Fruit fly (Drosophila melanogaster): ENCODE data around the gene PIG-Wa.

The PIG-Wa gene

DNA sequence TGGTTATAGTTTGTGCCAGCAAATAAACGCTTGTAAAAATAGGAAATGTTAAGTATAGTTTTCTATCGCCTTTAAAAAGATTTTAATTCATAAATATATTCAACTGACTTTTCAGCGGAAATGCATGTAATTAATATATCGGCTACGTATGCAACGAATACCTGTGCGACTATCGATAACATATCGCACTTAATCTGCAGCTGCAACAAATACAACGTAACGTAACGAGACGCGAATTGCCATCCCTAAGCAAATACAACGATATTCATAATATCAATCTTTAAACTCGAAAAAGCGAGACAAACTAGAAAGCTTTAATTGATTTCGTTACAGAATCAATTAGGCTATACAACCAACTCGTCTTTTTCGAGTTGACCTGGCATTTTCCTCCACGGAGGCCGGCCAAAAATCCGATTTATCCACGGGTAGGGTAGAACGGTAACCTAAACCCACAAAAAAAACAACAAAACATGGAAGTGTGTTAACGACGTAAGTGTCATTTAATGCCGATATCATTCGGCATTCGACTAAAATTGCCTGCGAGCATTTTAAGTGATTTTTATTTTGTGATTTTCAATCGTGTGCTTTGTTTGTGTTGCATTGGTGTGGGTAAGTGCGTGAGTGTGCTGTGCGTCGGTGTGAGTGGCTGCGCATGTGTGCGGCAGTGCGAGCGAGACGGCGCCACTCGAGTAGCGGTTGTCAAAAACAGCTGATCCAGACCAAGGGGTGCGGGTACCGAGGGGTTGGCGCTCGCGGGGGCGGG, 7.2 kb upstream of the PIG-Wa start, which contains the start of gene Atxn7:
Gene Atxn7 (plus strand): TSS at position 187 of the 763 bp plus-strand sequence.
- TF ChIP-seq CG8478 (optimal IDR thresholded peaks at IDR 0.05) (no peak), CTCF (optimal IDR thresholded peaks at IDR 0.05) (peak in 1 of 2 experiments; percentile 27)

DNA sequence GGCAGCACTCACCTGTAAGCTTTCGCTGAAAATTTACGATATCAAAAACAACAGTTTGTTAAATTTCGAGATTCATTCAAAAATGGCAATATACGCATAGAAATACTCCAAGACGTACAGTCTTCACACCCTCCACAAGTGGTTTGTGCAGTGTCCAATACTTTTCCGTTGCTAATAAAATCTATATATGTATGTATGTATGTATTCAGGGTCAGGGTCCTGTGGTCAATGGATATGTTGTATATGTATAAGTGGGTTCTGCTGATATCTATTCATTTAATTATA, 6.6 kb upstream of the PIG-Wa start:
- TF ChIP-seq CG8478 (optimal IDR thresholded peaks at IDR 0.05) (no peak), CTCF (optimal IDR thresholded peaks at IDR 0.05) (no peak)

DNA sequence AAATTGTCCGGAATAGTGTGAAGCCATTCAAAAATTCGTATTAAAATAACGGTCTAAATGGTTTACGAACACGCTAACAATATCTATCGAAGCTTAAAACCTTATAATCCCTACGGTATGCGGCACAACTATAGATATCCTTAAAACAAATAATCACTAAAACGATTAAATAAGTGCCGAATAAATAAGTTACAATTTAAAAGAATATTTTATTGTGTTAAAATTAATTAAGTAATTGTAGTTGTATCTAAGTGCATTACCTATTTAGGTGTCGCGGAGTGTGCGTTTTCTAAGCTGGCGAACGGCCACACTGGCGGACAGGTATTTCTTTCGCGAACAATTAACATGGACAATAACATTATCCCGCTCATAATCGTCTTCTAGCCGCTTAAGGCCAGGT, 2.2 kb upstream of the PIG-Wa start, which contains the start of gene Eogt:
Gene Eogt (plus strand): TSS at position 293 of the 400 bp plus-strand sequence.
- TF ChIP-seq CG8478 (optimal IDR thresholded peaks at IDR 0.05) (no peak), CTCF (optimal IDR thresholded peaks at IDR 0.05) (peak in 1 of 2 experiments; percentile 6)

DNA sequence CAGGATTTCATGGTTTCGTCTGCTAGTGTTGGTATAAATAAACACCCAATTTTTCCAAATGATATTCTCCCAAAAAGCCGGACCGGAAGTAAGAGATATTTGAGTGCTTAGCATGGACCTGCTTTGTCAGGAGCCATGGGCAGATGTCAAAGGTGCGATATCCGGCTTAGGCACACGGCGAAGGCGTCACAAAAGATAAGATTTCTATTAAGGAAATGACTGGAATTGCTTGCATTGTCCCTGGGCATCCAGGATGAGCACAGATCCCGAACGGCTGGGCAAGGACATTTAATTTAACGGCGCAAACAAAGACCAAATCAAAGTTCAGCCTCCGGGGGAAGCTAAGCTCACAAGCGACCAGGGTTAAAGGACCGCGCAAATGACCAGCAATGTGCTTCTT, 2.7 kb downstream of the PIG-Wa start, which contains the start of gene CG3557:
Gene CG3557 (minus strand): TSS at position 101 of the 400 bp plus-strand sequence.
- no peak for TF ChIP-seq CG8478 (optimal IDR thresholded peaks at IDR 0.05)
- no peak for TF ChIP-seq CTCF (optimal IDR thresholded peaks at IDR 0.05)

DNA sequence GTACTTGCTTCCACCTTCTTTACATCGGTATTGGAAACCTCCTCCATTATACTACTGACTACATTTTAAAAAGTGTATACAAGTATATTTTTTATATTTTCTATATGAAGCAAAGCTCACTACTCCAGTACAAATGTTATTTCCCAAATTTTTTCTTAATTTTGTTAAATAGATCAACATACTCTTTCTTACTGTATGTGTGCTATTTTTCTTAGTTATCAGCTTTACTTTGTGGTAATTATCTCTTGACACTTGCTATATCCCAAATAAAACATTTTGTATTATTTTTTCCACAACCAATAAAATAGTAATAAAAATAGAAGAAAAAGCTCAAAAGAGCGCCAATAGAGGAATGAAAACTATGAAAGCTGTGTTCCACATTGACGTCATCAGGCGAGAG, 7.6 kb downstream of the PIG-Wa start, which contains the start of gene CG43750:
Gene CG43750 (minus strand): TSS at position 101 of the 400 bp plus-strand sequence.
- TF ChIP-seq CG8478 (optimal IDR thresholded peaks at IDR 0.05): no peak
- TF ChIP-seq CTCF (optimal IDR thresholded peaks at IDR 0.05): no peak

DNA sequence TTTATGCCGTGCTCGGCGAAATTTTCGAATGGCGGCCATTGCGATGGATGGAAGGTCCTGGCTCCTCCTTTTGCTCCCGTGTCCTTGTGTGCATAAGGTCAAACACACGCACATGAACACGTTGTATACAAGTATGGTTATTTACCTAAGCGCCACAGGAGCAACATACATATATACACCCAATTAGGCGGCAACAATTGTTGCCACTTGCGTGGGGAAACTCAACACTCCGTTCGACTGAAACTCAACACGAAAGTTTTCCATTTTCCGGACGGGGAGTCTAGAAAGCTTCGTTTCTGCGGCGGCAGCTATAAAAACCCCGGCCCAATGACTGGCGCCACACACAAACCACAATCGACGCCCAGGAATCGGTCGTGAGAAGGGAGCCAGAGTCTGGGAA, 8.3 kb downstream of the PIG-Wa start, which contains the start of gene CG46448:
Gene CG46448 (plus strand): TSS at position 340 of the 400 bp plus-strand sequence.
- TF ChIP-seq CG8478 (optimal IDR thresholded peaks at IDR 0.05) (no peak), CTCF (optimal IDR thresholded peaks at IDR 0.05) (no peak)

DNA sequence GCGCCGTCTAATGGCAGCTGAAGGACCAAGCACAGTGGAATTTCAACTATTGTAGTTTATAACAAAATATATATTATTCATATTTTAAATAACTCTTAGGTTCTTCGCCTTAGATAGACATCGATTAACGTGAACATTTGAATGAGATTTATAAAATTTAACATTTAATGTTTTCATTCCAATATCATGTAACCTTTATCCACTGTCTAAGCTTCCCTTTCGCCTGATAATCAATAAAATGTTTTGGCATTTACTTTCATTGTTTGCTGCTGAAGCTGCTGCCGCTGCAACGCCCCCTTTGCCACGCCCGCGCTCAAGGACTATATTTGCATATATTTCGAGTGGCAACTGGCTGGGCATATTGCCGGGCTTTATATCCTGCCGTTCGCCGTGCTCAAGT, 11.9 kb downstream of the PIG-Wa start:
- TF ChIP-seq CG8478 (optimal IDR thresholded peaks at IDR 0.05): no peak
- no peak for TF ChIP-seq CTCF (optimal IDR thresholded peaks at IDR 0.05)

DNA sequence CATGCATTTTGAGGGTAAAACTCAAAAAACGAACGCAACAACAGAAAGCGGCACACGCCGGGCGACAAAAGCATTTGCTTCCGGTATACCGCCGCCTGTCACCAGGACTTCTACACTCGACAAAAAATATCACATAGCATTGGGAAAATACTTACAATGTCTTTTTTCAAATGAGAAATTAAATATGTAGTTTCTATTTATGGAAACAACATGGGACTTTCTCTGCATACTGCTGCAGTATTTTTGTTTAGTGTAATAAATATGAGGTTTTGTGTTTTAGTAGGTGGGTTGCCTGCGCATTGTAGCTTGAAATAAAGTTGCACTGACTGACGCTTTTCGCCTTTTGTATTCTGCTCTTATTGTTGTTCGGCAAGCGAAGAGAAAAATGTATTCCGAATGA, 14.1 kb downstream of the PIG-Wa start:
- TF ChIP-seq CTCF (optimal IDR thresholded peaks at IDR 0.05) (no peak), CG8478 (optimal IDR thresholded peaks at IDR 0.05) (no peak)

DNA sequence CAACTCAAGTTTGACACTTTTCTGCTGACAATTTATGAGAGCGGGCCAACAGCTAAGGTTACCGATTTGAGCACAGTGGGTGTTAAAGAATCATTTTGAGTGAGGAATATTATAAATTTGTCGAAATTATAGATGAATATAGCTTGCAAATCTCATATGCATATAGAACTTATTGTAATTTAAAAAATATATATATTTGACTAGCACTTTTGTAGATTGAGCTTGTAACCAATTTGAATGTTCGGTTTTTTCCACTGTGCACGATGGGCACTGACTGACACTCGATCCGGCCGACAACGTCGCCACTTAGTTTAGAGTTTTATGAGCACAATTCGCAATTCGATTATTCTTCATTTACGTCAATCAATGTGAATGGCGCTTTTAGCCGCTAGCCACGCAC, 15.5 kb downstream of the PIG-Wa start:
- TF ChIP-seq CTCF (optimal IDR thresholded peaks at IDR 0.05): no peak
- no peak for TF ChIP-seq CG8478 (optimal IDR thresholded peaks at IDR 0.05)

DNA sequence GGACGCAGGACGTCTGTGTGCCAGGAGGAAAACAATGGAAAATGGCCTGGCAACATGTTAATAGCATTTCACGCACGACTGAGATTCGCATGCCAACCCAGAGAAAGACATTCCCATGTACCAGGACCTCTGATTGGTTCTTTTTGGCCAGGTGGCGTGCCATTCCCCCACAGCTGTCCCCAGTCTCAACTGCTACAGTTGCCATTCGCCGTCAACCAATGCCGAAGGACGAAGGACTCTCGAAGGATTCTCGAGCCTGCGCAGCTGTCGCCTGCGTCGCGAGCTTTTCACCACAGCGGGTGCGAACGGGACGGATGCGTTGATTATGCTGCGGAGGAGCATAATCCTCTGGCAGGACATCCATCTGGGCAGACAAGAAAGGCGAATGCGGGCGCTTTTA, 16.9 kb downstream of the PIG-Wa start, which contains the start of gene VGlut:
Gene VGlut (plus strand): TSS at position 399 of the 400 bp plus-strand sequence.
- TF ChIP-seq CTCF (optimal IDR thresholded peaks at IDR 0.05) (no peak), CG8478 (optimal IDR thresholded peaks at IDR 0.05) (no peak)

DNA sequence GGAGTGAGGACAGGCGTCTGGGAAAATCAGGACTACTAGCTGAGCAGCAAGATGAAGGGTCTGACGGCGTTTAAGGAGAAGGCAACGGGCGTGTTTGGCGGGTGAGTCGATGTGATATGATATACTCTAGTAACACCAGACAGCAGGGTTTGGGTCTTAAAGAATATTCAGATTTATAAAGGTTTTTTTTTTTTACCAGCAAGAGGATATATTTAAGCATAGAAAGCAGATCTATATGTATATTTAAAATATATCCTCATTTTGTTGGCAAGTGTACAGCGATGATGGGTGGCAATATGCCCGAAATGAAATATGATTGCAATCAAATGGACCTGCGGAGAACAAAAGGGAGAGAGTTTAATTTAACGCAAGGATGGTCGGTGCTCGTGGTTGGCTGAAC, 19.2 kb downstream of the PIG-Wa start:
- TF ChIP-seq CG8478 (optimal IDR thresholded peaks at IDR 0.05) (no peak), CTCF (optimal IDR thresholded peaks at IDR 0.05) (no peak)

DNA sequence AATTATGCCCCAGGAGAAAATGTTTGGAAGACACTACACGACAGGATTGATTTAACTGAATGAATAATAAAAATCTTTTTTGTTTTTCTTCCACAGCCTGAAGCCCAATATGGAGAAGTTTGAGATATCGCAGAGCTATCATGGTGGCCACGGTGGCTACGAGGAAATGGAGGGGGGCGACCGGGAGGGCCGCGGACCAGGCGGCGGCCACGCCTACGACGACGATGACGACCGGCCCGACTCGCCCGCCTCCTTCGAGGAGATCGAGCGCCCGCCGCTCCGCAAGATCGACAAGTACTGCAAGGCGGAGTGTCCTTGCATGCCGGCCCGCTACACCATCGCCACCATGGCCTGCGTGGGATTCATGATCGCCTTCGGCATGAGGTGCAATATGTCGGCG, 21.6 kb downstream of the PIG-Wa start:
- TF ChIP-seq CTCF (optimal IDR thresholded peaks at IDR 0.05): no peak

DNA sequence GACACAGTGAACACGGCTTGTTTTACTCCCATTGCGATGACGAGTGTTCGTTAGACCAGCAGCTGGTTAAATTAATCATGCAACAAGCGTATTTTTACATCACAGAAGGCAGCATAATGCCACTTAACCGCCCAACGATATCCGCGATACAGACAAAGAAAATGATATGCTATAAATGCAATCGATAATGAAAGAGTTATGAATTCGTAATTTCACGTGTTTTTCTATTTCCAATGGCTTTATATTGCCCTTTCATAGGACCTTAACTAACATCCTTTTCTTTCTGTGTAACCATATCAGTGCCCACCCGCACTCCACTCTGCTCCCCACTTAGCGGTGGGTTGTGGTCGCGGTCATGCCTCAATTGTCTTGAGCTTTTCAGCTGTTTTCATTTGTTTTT, 30.1 kb downstream of the PIG-Wa start:
- TF ChIP-seq CG8478 (optimal IDR thresholded peaks at IDR 0.05) (no peak), CTCF (optimal IDR thresholded peaks at IDR 0.05) (no peak)

DNA sequence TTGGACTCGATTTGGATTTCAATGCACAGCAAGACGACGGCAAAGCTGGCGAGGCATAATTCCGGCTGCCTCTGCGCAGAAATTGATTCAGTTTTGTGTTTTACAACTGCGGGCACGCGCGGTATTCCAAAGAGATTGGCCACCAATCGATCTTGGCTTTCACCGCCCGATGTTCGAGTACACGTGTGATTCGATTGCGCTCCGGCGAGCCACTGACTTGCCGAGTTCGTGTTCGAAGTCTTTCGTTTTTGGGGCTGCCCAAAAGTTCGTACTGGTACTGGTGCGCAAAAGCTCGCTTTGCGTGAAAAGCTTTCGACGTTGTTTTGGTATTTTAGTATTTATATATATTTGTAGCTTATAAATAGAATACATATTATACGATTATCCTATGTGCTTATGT, 32.1 kb downstream of the PIG-Wa start, which contains the start of gene CG18641:
Gene CG18641 (minus strand): TSS at position 214 of the 400 bp plus-strand sequence.
- no peak for TF ChIP-seq CTCF (optimal IDR thresholded peaks at IDR 0.05)

DNA sequence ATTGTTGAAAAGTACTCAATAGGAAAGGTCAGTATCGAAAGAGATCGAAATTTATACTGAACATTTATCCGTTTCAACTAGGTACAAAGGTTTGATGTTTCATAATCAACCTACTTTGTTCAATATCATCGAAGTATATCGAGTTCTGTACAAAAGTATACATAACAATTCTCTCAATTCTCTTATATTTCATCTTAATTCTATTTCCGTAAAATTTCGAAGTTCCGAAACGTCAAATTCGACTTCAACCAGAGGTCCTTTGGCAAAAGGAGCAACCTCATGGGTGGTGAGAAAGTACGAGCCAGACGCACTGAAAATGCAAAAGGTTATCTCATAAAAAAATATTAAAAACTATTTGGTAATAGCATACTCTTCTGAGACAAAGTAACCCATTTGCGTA, 33.6 kb downstream of the PIG-Wa start, which contains the start of gene CG31948:
Gene CG31948 (minus strand): TSS at position 101 of the 400 bp plus-strand sequence.
- no peak for TF ChIP-seq CTCF (optimal IDR thresholded peaks at IDR 0.05)
- TF ChIP-seq CG8478 (optimal IDR thresholded peaks at IDR 0.05): no peak

DNA sequence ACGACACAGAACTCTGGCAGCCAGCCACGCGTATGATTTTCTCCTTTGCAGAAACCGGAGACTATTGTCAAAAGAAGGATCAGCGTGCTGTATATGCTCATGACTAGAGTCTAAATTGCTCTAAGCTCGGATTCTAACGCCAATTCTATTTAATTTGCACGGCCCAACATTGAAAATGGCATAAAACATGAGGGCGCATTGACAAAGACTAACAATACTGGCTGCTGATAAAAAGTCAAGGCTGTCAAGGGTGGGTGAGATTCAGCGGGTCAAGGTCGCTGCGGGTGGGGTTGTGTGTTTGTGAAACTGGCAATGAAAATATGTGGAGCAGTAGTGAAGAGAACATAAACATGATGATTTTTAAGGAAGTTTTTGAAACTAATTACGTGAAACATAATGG, 34.9 kb downstream of the PIG-Wa start, which contains the start of gene CG34448:
Gene CG34448 (minus strand): TSS at position 101 of the 400 bp plus-strand sequence.
- TF ChIP-seq CTCF (optimal IDR thresholded peaks at IDR 0.05) (no peak), CG8478 (optimal IDR thresholded peaks at IDR 0.05) (no peak)

Data from S2 (cell line).